Worm (Caenorhabditis elegans) whole organism, young adult: Measurements from ENCODE around the gene C32D5.11.
A peak's percentile ranks its signal among the peaks of the same experiment; 100 is the strongest.

Experiments used
- B0019.2 ChIP-seq: fragments of 200-800 bp; sonication (Bioruptor generic); conservative IDR thresholded peaks from 2 replicates; pipeline ENCODE4 v1.3.6; 2022; ENCODE audit warnings: missing genetic modification reagents, missing genetic modification characterization, missing compliant biosample characterization
- B0035.1 ChIP-seq: sonication (generic microtip); optimal IDR thresholded peaks from 2 replicates; lab custom pipeline; 2016; ENCODE audit warnings: missing genetic modification characterization, mild to moderate bottlenecking, missing compliant biosample characterization, missing genotype, missing genetic modification reagents
- B0261.1 ChIP-seq: sonication (generic microtip); optimal IDR thresholded peaks from 2 replicates; lab custom pipeline; 2016; ENCODE audit warnings: mild to moderate bottlenecking, missing genetic modification characterization, moderate library complexity, missing compliant biosample characterization
- C06A6.2 ChIP-seq: fragments of 200-800 bp; sonication (Bioruptor generic); conservative IDR thresholded peaks from 2 replicates; pipeline ENCODE4 v1.3.6; 2022; ENCODE audit warnings: missing genetic modification characterization, missing compliant biosample characterization
- C17E4.6 ChIP-seq: fragments of 200-800 bp; sonication (Bioruptor generic); IDR thresholded peaks from 2 replicates; pipeline ENCODE4 v1.3.6; 2022; ENCODE audit warnings: missing genetic modification reagents, missing genetic modification characterization, missing compliant biosample characterization
- F10E7.11 ChIP-seq: sonication (generic microtip); optimal IDR thresholded peaks from 2 replicates; lab custom pipeline; 2017; ENCODE audit warnings: mild to moderate bottlenecking, missing genetic modification characterization, moderate library complexity, missing compliant biosample characterization
- F49E8.2 ChIP-seq: sonication (generic microtip); optimal IDR thresholded peaks from 3 replicates; lab custom pipeline; 2017; ENCODE audit warnings: missing genetic modification characterization, mild to moderate bottlenecking, missing compliant biosample characterization, antibody characterized with exemption, moderate library complexity; ENCODE audit not compliant: insufficient read depth
- F52B5.7 ChIP-seq: sonication (generic microtip); optimal IDR thresholded peaks from 2 replicates; lab custom pipeline; 2016; ENCODE audit warnings: mild to moderate bottlenecking, missing genetic modification characterization, missing compliant biosample characterization
- T07F8.4 ChIP-seq: sonication (generic microtip); optimal IDR thresholded peaks from 2 replicates; lab custom pipeline; 2016; ENCODE audit warnings: mild to moderate bottlenecking, missing genetic modification characterization, moderate library complexity, missing compliant biosample characterization
- T26A5.8 ChIP-seq: sonication (generic microtip); optimal IDR thresholded peaks from 2 replicates; lab custom pipeline; 2016; ENCODE audit warnings: missing genetic modification characterization, missing compliant biosample characterization
- Y53F4B.3 ChIP-seq: fragments of 200-800 bp; sonication (Bioruptor generic); IDR thresholded peaks from 2 replicates; pipeline ENCODE4 v1.3.6; 2022; ENCODE audit warnings: missing genetic modification reagents, missing genetic modification characterization, missing compliant biosample characterization
- Y56A3A.18 ChIP-seq: fragments of 200-800 bp; sonication (Bioruptor generic); IDR thresholded peaks from 2 replicates; pipeline ENCODE4 v1.3.6; 2022; ENCODE audit warnings: missing genetic modification reagents, missing genetic modification characterization, missing compliant biosample characterization
- aptf-3 ChIP-seq: fragments of 200-800 bp; sonication (Bioruptor generic); IDR thresholded peaks from 2 replicates; pipeline ENCODE4 v1.3.6; 2022; ENCODE audit warnings: missing genetic modification characterization, missing compliant biosample characterization
- attf-3 ChIP-seq: fragments of 200-800 bp; sonication (Bioruptor generic); conservative IDR thresholded peaks from 2 replicates; pipeline ENCODE4 v1.3.6; 2022; ENCODE audit warnings: missing genetic modification reagents, missing genetic modification characterization, missing compliant biosample characterization
- attf-5 ChIP-seq: fragments of 200-800 bp; sonication (Bioruptor generic); optimal IDR thresholded peaks from 2 replicates; lab custom pipeline; 2018; ENCODE audit warnings: mild to moderate bottlenecking, missing genetic modification characterization, missing compliant biosample characterization
- attf-6 ChIP-seq: fragments of 200-800 bp; sonication (Bioruptor generic); IDR thresholded peaks from 2 replicates; pipeline ENCODE4 v1.3.6; 2022; ENCODE audit warnings: missing genetic modification reagents, missing genetic modification characterization, missing compliant biosample characterization
- bed-2 ChIP-seq: fragments of 200-800 bp; sonication (Bioruptor generic); IDR thresholded peaks from 2 replicates; pipeline ENCODE4 v1.3.6; 2022; ENCODE audit warnings: missing genetic modification reagents, missing genetic modification characterization, missing compliant biosample characterization
- ccch-3 ChIP-seq: fragments of 200-800 bp; sonication (Bioruptor generic); optimal IDR thresholded peaks from 2 replicates; lab custom pipeline; 2018; ENCODE audit warnings: mild to moderate bottlenecking, missing genetic modification characterization, missing compliant biosample characterization
- cebp-1 ChIP-seq, 2 experiments: fragments of 200-800 bp in 1 of 2; sonication (Bioruptor generic) in 1 of 2; sonication (generic microtip) in 1 of 2; IDR thresholded peaks in 1 of 2; optimal IDR thresholded peaks in 1 of 2; 2 replicates each; pipeline versions ENCODE4 v1.3.6 to Lab custom; 2017 to 2022; ENCODE audit warnings: missing compliant biosample characterization in 2 of 2, missing genetic modification characterization in 2 of 2, mild to moderate bottlenecking in 1 of 2, missing genetic modification reagents in 1 of 2, moderate library complexity in 1 of 2
- cebp-2 ChIP-seq: fragments of 200-800 bp; sonication (Bioruptor generic); IDR thresholded peaks from 2 replicates; pipeline ENCODE4 v1.3.6; 2022; ENCODE audit warnings: missing genetic modification characterization, missing compliant biosample characterization
- ceh-100 ChIP-seq: fragments of 200-800 bp; sonication (Bioruptor generic); IDR thresholded peaks from 2 replicates; pipeline ENCODE4 v1.3.6; 2022; ENCODE audit warnings: missing genetic modification reagents, missing genetic modification characterization, missing compliant biosample characterization
- chd-7 ChIP-seq: sonication (generic microtip); optimal IDR thresholded peaks from 2 replicates; lab custom pipeline; 2016; ENCODE audit warnings: mild to moderate bottlenecking, missing genetic modification characterization, moderate library complexity, missing compliant biosample characterization
- dox-1 ChIP-seq: fragments of 200-800 bp; sonication (Bioruptor generic); IDR thresholded peaks from 2 replicates; pipeline ENCODE4 v1.3.6; 2022; ENCODE audit warnings: missing genetic modification reagents, missing genetic modification characterization, missing compliant biosample characterization
- dpff-1 ChIP-seq: sonication (generic microtip); optimal IDR thresholded peaks from 2 replicates; lab custom pipeline; 2017; ENCODE audit warnings: mild to moderate bottlenecking, missing genetic modification characterization, missing compliant biosample characterization
- efl-1 ChIP-seq: fragments of 150-350 bp; optimal IDR thresholded peaks from 2 replicates; lab custom pipeline; 2014; ENCODE audit warnings: missing biosample characterization, missing genetic modification reagents, missing genetic modification characterization
- egl-44 ChIP-seq: fragments of 200-800 bp; sonication (Bioruptor generic); IDR thresholded peaks from 2 replicates; pipeline ENCODE4 v1.3.6; 2022; ENCODE audit warnings: missing genetic modification reagents, missing genetic modification characterization, missing compliant biosample characterization
- fkh-3 ChIP-seq: sonication (generic microtip); optimal IDR thresholded peaks from 2 replicates; lab custom pipeline; 2016; ENCODE audit warnings: mild to moderate bottlenecking, missing genetic modification characterization, missing compliant biosample characterization
- gei-17 ChIP-seq: fragments of 200-800 bp; sonication (Bioruptor generic); optimal IDR thresholded peaks from 2 replicates; lab custom pipeline; 2018; ENCODE audit warnings: mild to moderate bottlenecking, missing genetic modification characterization, missing compliant biosample characterization
- him-1 ChIP-seq: sonication (generic microtip); optimal IDR thresholded peaks from 2 replicates; lab custom pipeline; 2016; ENCODE audit warnings: missing genotype, missing genetic modification reagents, missing genetic modification characterization, missing compliant biosample characterization
- hsf-1 ChIP-seq: fragments of 200-800 bp; sonication (Bioruptor generic); IDR thresholded peaks from 2 replicates; pipeline ENCODE4 v1.3.6; 2022; ENCODE audit warnings: missing genetic modification reagents, missing genetic modification characterization, missing compliant biosample characterization
- lag-1 ChIP-seq: fragments of 200-800 bp; sonication (Bioruptor generic); IDR thresholded peaks from 2 replicates; pipeline ENCODE4 v1.3.6; 2022; ENCODE audit warnings: missing genetic modification reagents, missing genetic modification characterization, missing compliant biosample characterization
- let-607 ChIP-seq, 2 experiments: fragments of 200-800 bp in 1 of 2; sonication (Bioruptor generic) in 1 of 2; sonication (generic microtip) in 1 of 2; optimal IDR thresholded peaks; 2 replicates each; lab custom pipeline; 2016 to 2018; ENCODE audit warnings: mild to moderate bottlenecking in 2 of 2, missing compliant biosample characterization in 2 of 2, missing genetic modification characterization in 2 of 2, moderate library complexity in 2 of 2, missing genotype in 1 of 2
- lin-26 ChIP-seq: fragments of 200-800 bp; sonication (Bioruptor generic); IDR thresholded peaks from 2 replicates; pipeline ENCODE4 v1.3.6; 2022; ENCODE audit warnings: missing genetic modification reagents, missing genetic modification characterization, missing compliant biosample characterization
- lsl-1 ChIP-seq: fragments of 200-800 bp; sonication (Bioruptor generic); optimal IDR thresholded peaks from 2 replicates; lab custom pipeline; 2018; ENCODE audit warnings: mild to moderate bottlenecking, missing genetic modification characterization, moderate library complexity, missing compliant biosample characterization
- lsy-27 ChIP-seq: sonication (generic microtip); optimal IDR thresholded peaks from 2 replicates; lab custom pipeline; 2017; ENCODE audit warnings: missing genetic modification characterization, mild to moderate bottlenecking, missing compliant biosample characterization, antibody characterized with exemption, missing genotype, borderline replicate concordance; ENCODE audit not compliant: insufficient read depth
- madf-3 ChIP-seq: fragments of 200-800 bp; sonication (Bioruptor generic); IDR thresholded peaks from 2 replicates; pipeline ENCODE4 v1.3.6; 2022; ENCODE audit warnings: missing genetic modification reagents, missing genetic modification characterization, missing compliant biosample characterization
- madf-8 ChIP-seq: fragments of 200-800 bp; sonication (Bioruptor generic); conservative IDR thresholded peaks from 2 replicates; pipeline ENCODE4 v1.3.6; 2022; ENCODE audit warnings: missing genetic modification reagents, missing genetic modification characterization, missing compliant biosample characterization
- mes-4 ChIP-seq: sonication (generic microtip); optimal IDR thresholded peaks from 2 replicates; lab custom pipeline; 2016; ENCODE audit warnings: missing genotype, missing genetic modification characterization, missing compliant biosample characterization
- nfya-1 ChIP-seq: sonication (generic microtip); optimal IDR thresholded peaks from 2 replicates; lab custom pipeline; 2017; ENCODE audit warnings: antibody characterized with exemption, missing compliant biosample characterization, missing genetic modification characterization, borderline replicate concordance; ENCODE audit not compliant: insufficient read depth
- nfyb-1 ChIP-seq: fragments of 200-800 bp; sonication (Bioruptor generic); IDR thresholded peaks from 2 replicates; pipeline ENCODE4 v1.3.6; 2022; ENCODE audit warnings: missing genetic modification reagents, missing genetic modification characterization, missing compliant biosample characterization
- nhr-120 ChIP-seq: fragments of 200-800 bp; sonication (Bioruptor generic); IDR thresholded peaks from 2 replicates; pipeline ENCODE4 v1.3.6; 2022; ENCODE audit warnings: missing genetic modification characterization, missing compliant biosample characterization
- nhr-179 ChIP-seq: sonication (generic microtip); optimal IDR thresholded peaks from 2 replicates; lab custom pipeline; 2016; ENCODE audit warnings: mild to moderate bottlenecking, missing genetic modification characterization, missing compliant biosample characterization
- pbrm-1 ChIP-seq: fragments of 200-800 bp; sonication (Bioruptor generic); IDR thresholded peaks from 2 replicates; pipeline ENCODE4 v1.3.6; 2022; ENCODE audit warnings: missing genetic modification reagents, missing genetic modification characterization, missing compliant biosample characterization
- rpc-1 ChIP-seq, 2 experiments: fragments of 150-350 bp in 1 of 2; sonication (generic microtip) in 1 of 2; optimal IDR thresholded peaks; 2 replicates each; lab custom pipeline; 2014 to 2018; ENCODE audit warnings: missing biosample characterization in 1 of 2, missing genetic modification characterization in 1 of 2, missing genetic modification reagents in 1 of 2, missing genotype in 1 of 2
- sea-2 ChIP-seq: fragments of 200-800 bp; sonication (Bioruptor generic); IDR thresholded peaks from 2 replicates; pipeline ENCODE4 v1.3.6; 2022; ENCODE audit warnings: missing genetic modification characterization, missing compliant biosample characterization
- tbp1 ChIP-seq: fragments of 200-800 bp; sonication (Bioruptor generic); optimal IDR thresholded peaks from 2 replicates; lab custom pipeline; 2018; ENCODE audit warnings: mild to moderate bottlenecking, missing genetic modification characterization, missing compliant biosample characterization
- ztf-28 ChIP-seq: fragments of 200-800 bp; sonication (Bioruptor generic); IDR thresholded peaks from 2 replicates; pipeline ENCODE4 v1.3.6; 2022; ENCODE audit warnings: missing genetic modification reagents, missing genetic modification characterization, missing compliant biosample characterization

C32D5.11 gene

DNA sequence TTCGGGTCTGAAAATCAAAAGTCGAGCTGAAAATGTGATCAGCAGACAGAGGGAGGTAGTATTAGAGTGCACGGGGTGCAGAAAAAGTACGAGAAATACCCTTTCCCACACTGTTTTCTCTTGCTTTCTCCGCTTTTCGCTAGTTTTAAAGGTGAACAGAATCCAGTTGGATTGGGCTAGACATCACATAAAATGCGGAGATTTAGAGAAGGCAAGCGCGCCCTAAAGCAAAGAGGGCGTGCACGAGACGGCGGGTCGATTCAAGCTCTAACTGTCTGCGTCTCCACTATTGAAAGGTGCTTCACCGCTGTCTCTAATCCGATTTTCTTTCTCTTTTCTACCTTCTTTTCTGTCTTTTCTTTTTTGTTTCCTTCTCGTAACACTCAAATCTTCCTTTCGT, 14.9 kb upstream of the C32D5.11 start (continued):
- no peak for TF ChIP-seq C17E4.6 (GFP tag; lab: Robert Waterston, UW)
- no peak for TF ChIP-seq dpff-1 (tag; lab: Kevin White, UChicago)
- TF ChIP-seq lin-26 (GFP tag; lab: Robert Waterston, UW): no peak
- 0 out of 2 replicates have a peak, but pooled peaks have one; percentile 6 for TF ChIP-seq ztf-28 (GFP tag; lab: Robert Waterston, UW)
- TF ChIP-seq F49E8.2: peak; percentile 89
- TF ChIP-seq dox-1 (GFP tag; lab: Robert Waterston, UW): peak; percentile 94
- no peak for TF ChIP-seq cebp-1 (GFP tag; IDR thresholded peaks at IDR 0.05; lab: Robert Waterston, UW)
- TF ChIP-seq cebp-1 (tag; optimal IDR thresholded peaks at IDR 0.05; lab: Kevin White, UChicago): peak; percentile 77
- TF ChIP-seq F52B5.7 (tag; lab: Kevin White, UChicago): no peak
- TF ChIP-seq attf-6 (GFP tag; lab: Robert Waterston, UW): 0 out of 2 replicates have a peak, but pooled peaks have one; percentile 25
- TF ChIP-seq T26A5.8: no peak
- TF ChIP-seq Y53F4B.3 (GFP tag; lab: Robert Waterston, UW): no peak
- no peak for TF ChIP-seq sea-2 (GFP tag; lab: Robert Waterston, UW)
- no peak for TF ChIP-seq B0035.1 (tag; lab: Kevin White, UChicago)
- TF ChIP-seq nhr-120: no peak
- peak; percentile 57 for TF ChIP-seq madf-8 (GFP tag; lab: Robert Waterston, UW)
- TF ChIP-seq aptf-3 (GFP tag; lab: Robert Waterston, UW): no peak
- TF ChIP-seq tbp1: peak; percentile 68
- TF ChIP-seq lsl-1 (GFP tag; lab: Kevin White, UChicago): peak; percentile 75
- TF ChIP-seq madf-3 (GFP tag; lab: Robert Waterston, UW): 0 out of 2 replicates have a peak, but pooled peaks have one; percentile 13
- TF ChIP-seq nfyb-1: peak; percentile 80
- TF ChIP-seq gei-17 (GFP tag; lab: Kevin White, UChicago): peak; percentile 3
- TF ChIP-seq attf-5 (GFP tag; lab: Kevin White, UChicago): peak; percentile 95
- TF ChIP-seq ccch-3 (GFP tag; lab: Kevin White, UChicago): no peak
- peak; percentile 66 for TF ChIP-seq ceh-100 (GFP tag; lab: Robert Waterston, UW)
- TF ChIP-seq attf-3 (GFP tag; lab: Robert Waterston, UW): peak; percentile 45; the same call in 1 of the 2 replicates
- TF ChIP-seq cebp-2 (GFP tag; lab: Robert Waterston, UW): no peak
- TF ChIP-seq pbrm-1: peak; percentile 92
- TF ChIP-seq Y56A3A.18 (GFP tag; lab: Robert Waterston, UW): no peak
- TF ChIP-seq efl-1: peak; percentile 57
- no peak for TF ChIP-seq nhr-179 (tag; lab: Kevin White, UChicago)
- TF ChIP-seq lsy-27 (tag; lab: Kevin White, UChicago): no peak
- 0 out of 2 replicates have a peak, but pooled peaks have one; percentile 18 for TF ChIP-seq C06A6.2 (GFP tag; lab: Robert Waterston, UW)
- no peak for TF ChIP-seq mes-4
- TF ChIP-seq egl-44 (GFP tag; lab: Robert Waterston, UW): peak; percentile 49; the same call in 1 of the 2 replicates
- no peak for TF ChIP-seq lag-1 (GFP tag; lab: Robert Waterston, UW)
- TF ChIP-seq let-607 (tag; optimal IDR thresholded peaks at IDR 0.05; lab: Kevin White, UChicago): no peak
- no peak for TF ChIP-seq bed-2 (GFP tag; lab: Robert Waterston, UW)
- no peak for TF ChIP-seq hsf-1 (GFP tag; lab: Robert Waterston, UW)
- no peak for TF ChIP-seq fkh-3
- TF ChIP-seq rpc-1 (optimal IDR thresholded peaks at IDR 0.05; lab: Kevin White, UChicago): no peak
- no peak for TF ChIP-seq rpc-1 (tag; optimal IDR thresholded peaks at IDR 0.05; lab: Kevin White, UChicago)
- peak; percentile 40; the same call in 1 of the 2 replicates for TF ChIP-seq B0019.2 (GFP tag; lab: Robert Waterston, UW)
- TF ChIP-seq F10E7.11: no peak
- TF ChIP-seq B0261.1 (tag; lab: Kevin White, UChicago): no peak
- peak; percentile 63 for TF ChIP-seq chd-7 (tag; lab: Kevin White, UChicago)
- no peak for TF ChIP-seq T07F8.4 (tag; lab: Kevin White, UChicago)
- TF ChIP-seq him-1 (tag; lab: Kevin White, UChicago): no peak
- TF ChIP-seq nfya-1 (tag; lab: Kevin White, UChicago): no peak
